Worm (Caenorhabditis elegans) whole organism, L4 larva: Measurements from ENCODE around the gene Y57G11C.22.

Experiments used
- F10B5.3 ChIP-seq: sonication (generic microtip); optimal IDR thresholded peaks from 2 replicates; lab custom pipeline; 2016; ENCODE audit warnings: mild to moderate bottlenecking, missing genetic modification characterization, missing compliant biosample characterization
- F37D6.2 ChIP-seq: sonication (generic microtip); optimal IDR thresholded peaks from 2 replicates; lab custom pipeline; 2016; ENCODE audit warnings: mild to moderate bottlenecking, missing genetic modification characterization, missing compliant biosample characterization
- F44E2.7 ChIP-seq: fragments of 200-800 bp; sonication (Bioruptor generic); IDR thresholded peaks from 2 replicates; pipeline ENCODE4 v2.1.2; 2022; ENCODE audit warnings: missing genetic modification characterization, missing compliant biosample characterization
- F49E8.2 ChIP-seq: sonication (generic microtip); optimal IDR thresholded peaks from 2 replicates; lab custom pipeline; 2016; ENCODE audit warnings: missing compliant biosample characterization, mild to moderate bottlenecking, missing genetic modification characterization, borderline replicate concordance
- T26A8.4 ChIP-seq: fragments of 200-800 bp; sonication (Bioruptor generic); IDR thresholded peaks from 2 replicates; pipeline ENCODE4 v1.3.6; 2022; ENCODE audit warnings: missing genetic modification characterization, missing compliant biosample characterization
- Y75B8A.6 ChIP-seq: fragments of 200-800 bp; sonication (Bioruptor generic); IDR thresholded peaks from 2 replicates; pipeline ENCODE4 v1.3.6; 2022; ENCODE audit warnings: missing genetic modification reagents, missing genetic modification characterization, missing compliant biosample characterization
- ZK337.2 ChIP-seq: fragments of 200-800 bp; sonication (Bioruptor generic); IDR thresholded peaks from 2 replicates; pipeline ENCODE4 v1.3.6; 2022; ENCODE audit warnings: missing genetic modification reagents, missing genetic modification characterization, missing compliant biosample characterization
- ama-1 ChIP-seq: fragments of 150-350 bp; optimal IDR thresholded peaks from 2 replicates; lab custom pipeline; 2014; ENCODE audit warnings: inconsistent platforms, mixed read lengths
- ceh-20 ChIP-seq: fragments of 200-800 bp; sonication (Bioruptor generic); IDR thresholded peaks from 2 replicates; pipeline ENCODE4 v1.3.6; 2022; ENCODE audit warnings: missing genetic modification reagents, missing genetic modification characterization, missing compliant biosample characterization
- ceh-28 ChIP-seq: fragments of 150-350 bp; optimal IDR thresholded peaks from 2 replicates; lab custom pipeline; 2014; ENCODE audit warnings: missing biosample characterization, missing genetic modification reagents, missing genetic modification characterization
- ceh-44 ChIP-seq: fragments of 200-800 bp; sonication (Bioruptor generic); IDR thresholded peaks from 2 replicates; pipeline ENCODE4 v1.3.6; 2022; ENCODE audit warnings: missing genetic modification reagents, missing genetic modification characterization, missing compliant biosample characterization
- daf-16 ChIP-seq, 3 experiments: sonication (generic microtip); optimal IDR thresholded peaks; 2 replicates each; lab custom pipeline; 2016 to 2017; ENCODE audit warnings: missing genetic modification characterization in 3 of 3, missing genetic modification reagents in 3 of 3, mild to moderate bottlenecking in 2 of 3, missing compliant biosample characterization in 2 of 3, missing biosample characterization in 1 of 3, moderate library complexity in 1 of 3
- daf-8 ChIP-seq: fragments of 200-800 bp; sonication (Bioruptor generic); IDR thresholded peaks from 2 replicates; pipeline ENCODE4 v1.3.6; 2022; ENCODE audit warnings: missing genetic modification characterization, missing compliant biosample characterization
- dmd-9 ChIP-seq: fragments of 200-800 bp; sonication (Bioruptor generic); IDR thresholded peaks from 2 replicates; pipeline ENCODE4 v1.3.6; 2022; ENCODE audit warnings: missing genetic modification reagents, missing genetic modification characterization, missing compliant biosample characterization
- dve-1 ChIP-seq: sonication (generic microtip); optimal IDR thresholded peaks from 2 replicates; lab custom pipeline; 2017; ENCODE audit warnings: antibody characterized with exemption, mild to moderate bottlenecking, missing genetic modification characterization, missing compliant biosample characterization; ENCODE audit not compliant: insufficient read depth
- egl-27 ChIP-seq: sonication (generic microtip); optimal IDR thresholded peaks from 3 replicates; lab custom pipeline; 2017; ENCODE audit warnings: missing biosample characterization, missing genetic modification reagents, missing genetic modification characterization
- fkh-10 ChIP-seq: fragments of 150-350 bp; optimal IDR thresholded peaks from 2 replicates; lab custom pipeline; 2014; ENCODE audit warnings: missing biosample characterization, missing genetic modification reagents, missing genetic modification characterization
- fos-1 ChIP-seq: fragments of 150-350 bp; optimal IDR thresholded peaks from 2 replicates; lab custom pipeline; 2014; ENCODE audit warnings: missing biosample characterization, missing genetic modification characterization
- gei-8 ChIP-seq: fragments of 200-800 bp; sonication (Bioruptor generic); optimal IDR thresholded peaks from 2 replicates; lab custom pipeline; 2018; ENCODE audit warnings: mild to moderate bottlenecking, missing genetic modification characterization, missing compliant biosample characterization
- hlh-11 ChIP-seq: fragments of 200-800 bp; sonication (Bioruptor generic); optimal IDR thresholded peaks from 2 replicates; lab custom pipeline; 2018; ENCODE audit warnings: mild to moderate bottlenecking, missing genetic modification characterization, missing compliant biosample characterization
- hmg-1.1 ChIP-seq: fragments of 200-800 bp; sonication (Bioruptor generic); IDR thresholded peaks from 2 replicates; pipeline ENCODE4 v1.3.6; 2022; ENCODE audit warnings: missing genetic modification reagents, missing genetic modification characterization, missing compliant biosample characterization
- jun-1 ChIP-seq: fragments of 150-350 bp; optimal IDR thresholded peaks from 2 replicates; lab custom pipeline; 2014; ENCODE audit warnings: missing biosample characterization, missing genetic modification reagents, missing genetic modification characterization
- lim-7 ChIP-seq: fragments of 200-800 bp; sonication (Bioruptor generic); IDR thresholded peaks from 2 replicates; pipeline ENCODE4 v1.3.6; 2022; ENCODE audit warnings: missing genetic modification characterization, missing compliant biosample characterization
- lin-1 ChIP-seq: fragments of 200-800 bp; sonication (Bioruptor generic); IDR thresholded peaks from 2 replicates; pipeline ENCODE4 v1.3.6; 2022; ENCODE audit warnings: missing genetic modification reagents, missing genetic modification characterization, missing compliant biosample characterization
- lin-15B ChIP-seq: fragments of 150-350 bp; sonication (generic microtip); optimal IDR thresholded peaks from 3 replicates; lab custom pipeline; 2014; ENCODE audit warnings: missing biosample characterization, missing genetic modification characterization
- lin-38 ChIP-seq: fragments of 200-800 bp; sonication (Bioruptor generic); IDR thresholded peaks from 2 replicates; pipeline ENCODE4 v1.3.6; 2022; ENCODE audit warnings: missing genetic modification reagents, missing genetic modification characterization, missing compliant biosample characterization
- madf-5 ChIP-seq, 2 experiments: fragments of 200-800 bp; sonication (Bioruptor generic); IDR thresholded peaks; 2 replicates each; pipeline ENCODE4 v1.3.6; 2022; ENCODE audit warnings: missing compliant biosample characterization in 2 of 2, missing genetic modification characterization in 2 of 2
- madf-9 ChIP-seq: fragments of 200-800 bp; sonication (Bioruptor generic); conservative IDR thresholded peaks from 2 replicates; pipeline ENCODE4 v1.3.6; 2022; ENCODE audit warnings: missing genetic modification reagents, missing genetic modification characterization, missing compliant biosample characterization
- mdl-1 ChIP-seq, 2 experiments: fragments of 150-350 bp in 1 of 2; sonication (generic microtip) in 1 of 2; optimal IDR thresholded peaks; 2 replicates each; lab custom pipeline; 2014 to 2017; ENCODE audit warnings: missing biosample characterization in 2 of 2, missing genetic modification characterization in 2 of 2
- mdt-29 ChIP-seq: fragments of 200-800 bp; sonication (Bioruptor generic); IDR thresholded peaks from 2 replicates; pipeline ENCODE4 v1.3.6; 2022; ENCODE audit warnings: missing genetic modification reagents, missing genetic modification characterization, missing compliant biosample characterization
- mep-1 ChIP-seq: fragments of 150-350 bp; sonication (generic microtip); optimal IDR thresholded peaks from 3 replicates; lab custom pipeline; 2014; ENCODE audit warnings: missing biosample characterization, missing genetic modification characterization
- nhr-10 ChIP-seq: fragments of 150-350 bp; optimal IDR thresholded peaks from 2 replicates; lab custom pipeline; 2014; ENCODE audit warnings: missing biosample characterization, missing genetic modification characterization
- nhr-237 ChIP-seq: sonication (generic microtip); optimal IDR thresholded peaks from 2 replicates; lab custom pipeline; 2017; ENCODE audit warnings: missing biosample characterization, missing genetic modification characterization
- nhr-76 ChIP-seq: fragments of 150-350 bp; optimal IDR thresholded peaks from 2 replicates; lab custom pipeline; 2014; ENCODE audit warnings: missing biosample characterization, missing genetic modification characterization
- rbr-2 ChIP-seq: sonication (generic microtip); optimal IDR thresholded peaks from 2 replicates; lab custom pipeline; 2016; ENCODE audit warnings: missing genotype, missing genetic modification characterization, missing compliant biosample characterization
- skn-1 ChIP-seq: fragments of 150-350 bp; optimal IDR thresholded peaks from 2 replicates; lab custom pipeline; 2014; ENCODE audit warnings: missing biosample characterization, missing genetic modification characterization
- snpc-1.2 ChIP-seq: fragments of 200-800 bp; sonication (Bioruptor generic); IDR thresholded peaks from 2 replicates; pipeline ENCODE4 v1.3.6; 2022; ENCODE audit warnings: missing genetic modification reagents, missing genetic modification characterization, missing compliant biosample characterization
- snpc-4 ChIP-seq: fragments of 150-350 bp; optimal IDR thresholded peaks from 2 replicates; lab custom pipeline; 2014; ENCODE audit warnings: missing biosample characterization, missing genetic modification characterization
- spr-3 ChIP-seq: fragments of 200-800 bp; sonication (Bioruptor generic); optimal IDR thresholded peaks from 2 replicates; lab custom pipeline; 2018; ENCODE audit warnings: mild to moderate bottlenecking, missing genetic modification characterization, missing compliant biosample characterization
- tag-97 ChIP-seq: fragments of 200-800 bp; sonication (Bioruptor generic); IDR thresholded peaks from 2 replicates; pipeline ENCODE4 v1.3.6; 2022; ENCODE audit warnings: missing genetic modification characterization, missing compliant biosample characterization
- vab-7 ChIP-seq: fragments of 200-800 bp; sonication (Bioruptor generic); IDR thresholded peaks from 2 replicates; pipeline ENCODE4 v1.3.6; 2022; ENCODE audit warnings: missing genetic modification reagents, missing genetic modification characterization, missing compliant biosample characterization
- zfp-3 ChIP-seq: fragments of 200-800 bp; sonication (Bioruptor generic); conservative IDR thresholded peaks from 2 replicates; pipeline ENCODE4 v1.3.6; 2022; ENCODE audit warnings: missing genetic modification reagents, missing genetic modification characterization, missing compliant biosample characterization
- zip-2 ChIP-seq: fragments of 150-350 bp; optimal IDR thresholded peaks from 2 replicates; lab custom pipeline; 2014; ENCODE audit warnings: missing biosample characterization, missing genetic modification characterization
- ztf-11 ChIP-seq: fragments of 150-350 bp; optimal IDR thresholded peaks from 2 replicates; lab custom pipeline; 2014; ENCODE audit warnings: missing biosample characterization, missing genetic modification characterization

The Y57G11C.22 gene

DNA sequence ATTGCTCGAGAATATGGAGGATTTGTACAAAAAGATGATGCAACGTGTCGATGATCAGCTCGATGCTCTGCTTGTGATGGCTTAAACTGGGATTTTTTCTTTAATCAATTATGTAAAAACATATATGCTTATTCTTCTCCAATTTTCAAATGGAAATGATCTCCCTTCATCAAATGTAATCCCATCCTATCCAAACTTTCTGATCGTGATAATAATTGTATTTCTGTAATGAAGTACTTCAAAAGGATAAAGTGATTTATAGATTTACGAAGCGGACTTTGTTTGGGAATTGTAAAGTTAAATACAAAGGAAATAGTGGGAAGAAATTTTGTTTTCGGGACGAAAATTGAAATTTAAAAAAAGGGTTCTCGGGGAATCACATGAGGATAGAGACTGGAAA, 46.4 kb upstream of the Y57G11C.22 start (continued):
- no peak for TF ChIP-seq F10B5.3 (tag; lab: Kevin White, UChicago)
- TF ChIP-seq egl-27 (tag; lab: Kevin White, UChicago), result no peak
- TF ChIP-seq nhr-237 (tag; lab: Kevin White, UChicago), result no peak
- TF ChIP-seq jun-1 (tag; lab: Kevin White, UChicago), result no peak
- no peak for TF ChIP-seq F44E2.7
- no peak for TF ChIP-seq Y75B8A.6 (GFP tag; lab: Robert Waterston, UW)
- no peak for TF ChIP-seq daf-8 (GFP tag; lab: Robert Waterston, UW)
- TF ChIP-seq ceh-44 (GFP tag; lab: Robert Waterston, UW), result no peak
- no peak for TF ChIP-seq rbr-2
- no peak for TF ChIP-seq mdl-1 (tag; optimal IDR thresholded peaks at IDR 0.05; lab: Kevin White, UChicago)
- no peak for TF ChIP-seq gei-8 (GFP tag; lab: Kevin White, UChicago)
- TF ChIP-seq ZK337.2 (GFP tag; lab: Robert Waterston, UW), result no peak
- TF ChIP-seq snpc-1.2 (GFP tag; lab: Robert Waterston, UW), result peak; percentile 72
- no peak for TF ChIP-seq hmg-1.1 (GFP tag; lab: Robert Waterston, UW)

DNA sequence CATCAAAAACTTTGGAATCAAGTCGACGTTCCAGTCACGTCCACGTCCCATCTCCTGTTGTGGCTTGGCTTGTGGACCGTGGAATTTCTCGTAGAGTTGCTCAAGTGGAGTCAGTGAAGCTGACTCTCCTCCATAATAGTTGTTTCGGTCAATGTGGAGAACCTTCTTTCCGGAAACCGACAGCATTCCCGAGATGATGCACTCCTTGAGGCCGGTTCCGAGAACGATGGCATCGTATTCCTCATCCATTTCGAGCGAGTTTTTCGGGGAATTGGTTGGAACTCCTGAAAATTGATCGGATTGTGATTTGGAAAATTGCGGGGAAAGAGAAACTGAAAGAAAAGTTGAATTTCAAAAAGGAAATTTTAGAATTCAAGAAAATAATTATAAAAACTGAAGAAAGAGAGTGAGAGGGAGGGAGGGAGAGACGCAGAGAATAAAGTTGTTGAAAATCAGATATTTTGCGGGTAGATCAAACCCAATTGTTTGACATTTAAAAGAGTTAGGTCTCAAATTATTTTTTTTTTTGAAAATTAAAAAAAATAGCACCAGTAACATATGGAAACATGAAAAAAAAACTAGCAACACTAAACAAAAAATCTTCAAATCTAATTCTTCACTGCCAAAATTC, 44.3 kb upstream of the Y57G11C.22 start, which contains the start of gene gdi-1:
Gene gdi-1 (minus strand): TSS at position 286 of the 631 bp plus-strand sequence.
- TF ChIP-seq Y75B8A.6 (GFP tag; lab: Robert Waterston, UW), result no peak
- no peak for TF ChIP-seq spr-3 (GFP tag; lab: Kevin White, UChicago)
- no peak for TF ChIP-seq dve-1 (tag; lab: Kevin White, UChicago)
- TF ChIP-seq dmd-9, result 0 out of 2 replicates have a peak, but pooled peaks have one; percentile 11
- TF ChIP-seq vab-7 (GFP tag; lab: Robert Waterston, UW), result no peak
- no peak for TF ChIP-seq nhr-10 (tag; lab: Kevin White, UChicago)
- TF ChIP-seq skn-1 (tag; lab: Kevin White, UChicago), result no peak
- no peak for TF ChIP-seq mdt-29
- TF ChIP-seq daf-16 (GFP tag; optimal IDR thresholded peaks at IDR 0.05; lab: Kevin White, UChicago), result no peak
- peak; percentile 3 for TF ChIP-seq daf-16 (tag; optimal IDR thresholded peaks at IDR 0.05; lab: Kevin White, UChicago)
- TF ChIP-seq snpc-1.2 (GFP tag; lab: Robert Waterston, UW), result no peak
- TF ChIP-seq lin-38 (GFP tag; lab: Robert Waterston, UW), result 0 out of 2 replicates have a peak, but pooled peaks have one; percentile 6
- no peak for TF ChIP-seq snpc-4
- TF ChIP-seq ceh-28, result no peak
- no peak for TF ChIP-seq hlh-11
- TF ChIP-seq tag-97 (GFP tag; lab: Robert Waterston, UW), result no peak
- TF ChIP-seq madf-5 (GFP tag; IDR thresholded peaks at IDR 0.05; lab: Robert Waterston, UW), result no peak
- TF ChIP-seq ceh-20 (GFP tag; lab: Robert Waterston, UW), result no peak
- no peak for TF ChIP-seq F44E2.7
- TF ChIP-seq jun-1 (tag; lab: Kevin White, UChicago), result no peak
- TF ChIP-seq zfp-3, result no peak
- 0 out of 2 replicates have a peak, but pooled peaks have one; percentile 11 for TF ChIP-seq madf-9 (GFP tag; lab: Robert Waterston, UW)
- peak; percentile 23 for TF ChIP-seq mep-1
- TF ChIP-seq lim-7, result no peak
- no peak for TF ChIP-seq fkh-10 (GFP tag; lab: Kevin White, UChicago)
- TF ChIP-seq ztf-11 (tag; lab: Kevin White, UChicago), result no peak
- TF ChIP-seq ama-1 (lab: Kevin White, UChicago), result peak; percentile 56
- no peak for TF ChIP-seq nhr-76 (tag; lab: Kevin White, UChicago)
- TF ChIP-seq mdl-1 (tag; optimal IDR thresholded peaks at IDR 0.05; lab: Kevin White, UChicago), result no peak
- TF ChIP-seq F37D6.2, result no peak
- no peak for TF ChIP-seq zip-2 (tag; lab: Kevin White, UChicago)
- TF ChIP-seq lin-1, result no peak
- no peak for TF ChIP-seq fos-1 (tag; lab: Kevin White, UChicago)
- no peak for TF ChIP-seq lin-15B (tag; lab: Kevin White, UChicago)
- no peak for TF ChIP-seq F49E8.2
- TF ChIP-seq T26A8.4, result no peak
- TF ChIP-seq nhr-237 (tag; lab: Kevin White, UChicago), result no peak
- TF ChIP-seq, all 104 proteins: peak for 6
